Fruit fly (Drosophila melanogaster): Measurements from ENCODE around the gene CaMKI.

Gene CaMKI

dm6 chr4:486435-486834 lies 41.1 kb downstream of the CaMKI start:
- TF ChIP-seq Pif1A (GFP tag; optimal IDR thresholded peaks at IDR 0.05) (peak; percentile 9), D1 (tag; optimal IDR thresholded peaks at IDR 0.05) (peak; percentile 50), rn (GFP tag; IDR thresholded peaks at IDR 0.05) (no peak), CG14655 (GFP tag; optimal IDR thresholded peaks at IDR 0.05) (peak; percentile 4), Ets98B (GFP tag; IDR thresholded peaks at IDR 0.05) (no peak), CG4496 (GFP tag; IDR thresholded peaks at IDR 0.05) (no peak), Snoo (tag; optimal IDR thresholded peaks at IDR 0.05) (peak; percentile 24), CG17806 (tag; optimal IDR thresholded peaks at IDR 0.05) (peak; percentile 5), CG8301 (tag; optimal IDR thresholded peaks at IDR 0.05) (peak; percentile 3), CG15710 (tag; optimal IDR thresholded peaks at IDR 0.05) (peak; percentile 23)

DNA sequence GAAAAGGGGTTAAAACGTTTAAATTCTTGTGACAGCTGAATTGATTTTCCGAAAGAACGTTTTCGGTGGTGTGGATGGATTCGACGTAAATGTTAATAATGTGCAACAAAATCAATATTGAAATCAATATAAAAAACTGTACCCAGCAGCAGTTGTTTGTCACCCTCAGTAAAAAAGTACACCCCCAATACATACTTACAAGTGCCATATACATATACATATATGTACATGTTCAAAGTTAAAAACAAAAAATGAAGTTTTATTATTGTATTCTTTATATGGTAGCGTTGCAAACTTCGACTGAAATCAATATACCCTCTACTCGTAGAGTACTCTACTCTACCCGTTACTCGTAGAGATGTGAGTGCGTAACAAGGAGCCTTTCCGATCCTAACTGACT lies 42.2 kb downstream of the CaMKI start:
- no peak for TF ChIP-seq CG10348 (GFP tag; IDR thresholded peaks at IDR 0.05)
- TF ChIP-seq Ets98B (GFP tag; IDR thresholded peaks at IDR 0.05), result no peak
- TF ChIP-seq rn (GFP tag; IDR thresholded peaks at IDR 0.05), result no peak
- no peak for TF ChIP-seq CG4496 (GFP tag; IDR thresholded peaks at IDR 0.05)
- no peak for TF ChIP-seq Snoo (tag; optimal IDR thresholded peaks at IDR 0.05)
- TF ChIP-seq CG9948 (tag; optimal IDR thresholded peaks at IDR 0.05), result no peak
- TF ChIP-seq CG8159 (tag; optimal IDR thresholded peaks at IDR 0.05), result no peak
- no peak for TF ChIP-seq CG12605 (GFP tag; IDR thresholded peaks at IDR 0.05)
- TF ChIP-seq CG14655 (GFP tag; optimal IDR thresholded peaks at IDR 0.05), result no peak
- TF ChIP-seq CG13204 (GFP tag; optimal IDR thresholded peaks at IDR 0.05), result no peak
- no peak for TF ChIP-seq gl (tag; optimal IDR thresholded peaks at IDR 0.05)
- no peak for TF ChIP-seq CG8301 (tag; optimal IDR thresholded peaks at IDR 0.05)
- TF ChIP-seq CG17806 (tag; optimal IDR thresholded peaks at IDR 0.05), result no peak
- TF ChIP-seq D1 (tag; optimal IDR thresholded peaks at IDR 0.05), result no peak
- TF ChIP-seq EcR (GFP tag; optimal IDR thresholded peaks at IDR 0.05), result no peak
- no peak for TF ChIP-seq CG34367 (tag; optimal IDR thresholded peaks at IDR 0.05)
- TF ChIP-seq Pif1B (GFP tag; optimal IDR thresholded peaks at IDR 0.05), result no peak
- TF ChIP-seq Pif1A (GFP tag; optimal IDR thresholded peaks at IDR 0.05), result no peak
- TF ChIP-seq CG15710 (tag; optimal IDR thresholded peaks at IDR 0.05), result no peak

DNA sequence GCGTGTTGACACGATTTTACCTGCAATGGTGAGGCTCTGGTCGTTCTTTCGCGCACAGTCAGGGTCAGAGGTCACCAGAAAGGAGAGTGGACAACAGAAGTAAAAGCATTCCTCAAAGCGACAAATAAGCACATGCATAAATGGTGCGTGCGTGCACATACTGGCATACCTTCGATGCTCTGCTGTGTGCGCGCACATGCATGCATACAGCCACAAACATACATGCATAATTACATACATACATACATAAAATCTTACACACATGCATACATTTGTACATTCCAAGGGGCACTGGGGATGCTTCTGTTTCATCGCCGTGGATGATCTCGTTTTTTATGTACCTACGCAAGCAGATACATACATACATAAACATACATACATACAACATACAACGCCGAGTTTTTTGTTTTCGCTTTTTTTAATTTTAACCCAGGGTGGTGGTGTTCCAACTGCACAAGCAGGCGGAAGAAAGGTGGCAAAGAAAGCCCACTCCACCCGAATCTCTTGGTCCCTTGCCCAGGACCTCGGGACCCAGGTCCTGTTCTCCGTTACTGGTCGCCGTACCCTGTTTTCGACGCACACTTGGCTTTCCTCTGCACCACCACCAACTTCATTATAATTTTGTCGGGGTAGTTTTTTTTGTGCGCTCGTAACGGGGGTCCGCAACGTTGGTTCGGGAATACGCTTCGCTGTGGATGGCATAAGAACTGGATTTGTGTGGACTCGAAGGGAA lies 43.7 kb downstream of the CaMKI start, which contains the start of gene Asator:
TSS of gene Asator (minus strand) at position 167 of the 733 bp plus-strand sequence.
- TF ChIP-seq Pif1A (GFP tag; optimal IDR thresholded peaks at IDR 0.05) (peak; percentile 61), Ets98B (GFP tag; IDR thresholded peaks at IDR 0.05) (no peak), CG34367 (tag; optimal IDR thresholded peaks at IDR 0.05) (peak; percentile 29), D1 (tag; optimal IDR thresholded peaks at IDR 0.05) (no peak), CG8159 (tag; optimal IDR thresholded peaks at IDR 0.05) (peak; percentile 59), Snoo (tag; optimal IDR thresholded peaks at IDR 0.05) (peak; percentile 25), fd96Ca (GFP tag; IDR thresholded peaks at IDR 0.05) (no peak), CG14655 (GFP tag; optimal IDR thresholded peaks at IDR 0.05) (peak; percentile 21), CG13204 (GFP tag; optimal IDR thresholded peaks at IDR 0.05) (no peak), EcR (GFP tag; optimal IDR thresholded peaks at IDR 0.05) (no peak), CG10348 (GFP tag; IDR thresholded peaks at IDR 0.05) (no peak), CG15710 (tag; optimal IDR thresholded peaks at IDR 0.05) (peak; percentile 55), CG9948 (tag; optimal IDR thresholded peaks at IDR 0.05) (peak; percentile 21), rn (GFP tag; IDR thresholded peaks at IDR 0.05) (no peak), CG12605 (GFP tag; IDR thresholded peaks at IDR 0.05) (no peak), CG8301 (tag; optimal IDR thresholded peaks at IDR 0.05) (no peak), gl (tag; optimal IDR thresholded peaks at IDR 0.05) (peak; percentile 9), Pif1B (GFP tag; optimal IDR thresholded peaks at IDR 0.05) (peak; percentile 40), CG4496 (GFP tag; IDR thresholded peaks at IDR 0.05) (no peak), CG17806 (tag; optimal IDR thresholded peaks at IDR 0.05) (peak; percentile 25), CG32121 (GFP tag; IDR thresholded peaks at IDR 0.05) (no peak)

dm6 chr4:489561-489881 lies 44.2 kb downstream of the CaMKI start:
- TF ChIP-seq Pif1A (GFP tag; optimal IDR thresholded peaks at IDR 0.05) (no peak), Pif1B (GFP tag; optimal IDR thresholded peaks at IDR 0.05) (no peak), D1 (tag; optimal IDR thresholded peaks at IDR 0.05) (no peak), CG34367 (tag; optimal IDR thresholded peaks at IDR 0.05) (no peak), gl (tag; optimal IDR thresholded peaks at IDR 0.05) (no peak), EcR (GFP tag; optimal IDR thresholded peaks at IDR 0.05) (no peak), Snoo (tag; optimal IDR thresholded peaks at IDR 0.05) (no peak), CG8301 (tag; optimal IDR thresholded peaks at IDR 0.05) (no peak), CG15710 (tag; optimal IDR thresholded peaks at IDR 0.05) (no peak), CG10348 (GFP tag; IDR thresholded peaks at IDR 0.05) (no peak), CG9948 (tag; optimal IDR thresholded peaks at IDR 0.05) (no peak), CG12605 (GFP tag; IDR thresholded peaks at IDR 0.05) (no peak)

- TF ChIP-seq D1 (tag; optimal IDR thresholded peaks at IDR 0.05), result peak; percentile 47
- TF ChIP-seq CG8301 (tag; optimal IDR thresholded peaks at IDR 0.05), result no peak
- TF ChIP-seq fd96Ca (GFP tag; IDR thresholded peaks at IDR 0.05), result no peak
Measured at dm6 chr4:490111-490510, 44.8 kb downstream of the CaMKI start.

dm6 chr4:490760-491317 lies 45.5 kb downstream of the CaMKI start:
- no peak for TF ChIP-seq CG9948 (tag; optimal IDR thresholded peaks at IDR 0.05)

Data from whole organism, pupa.